Worm (Caenorhabditis elegans): ENCODE results near the gene gad-1.

DNA sequence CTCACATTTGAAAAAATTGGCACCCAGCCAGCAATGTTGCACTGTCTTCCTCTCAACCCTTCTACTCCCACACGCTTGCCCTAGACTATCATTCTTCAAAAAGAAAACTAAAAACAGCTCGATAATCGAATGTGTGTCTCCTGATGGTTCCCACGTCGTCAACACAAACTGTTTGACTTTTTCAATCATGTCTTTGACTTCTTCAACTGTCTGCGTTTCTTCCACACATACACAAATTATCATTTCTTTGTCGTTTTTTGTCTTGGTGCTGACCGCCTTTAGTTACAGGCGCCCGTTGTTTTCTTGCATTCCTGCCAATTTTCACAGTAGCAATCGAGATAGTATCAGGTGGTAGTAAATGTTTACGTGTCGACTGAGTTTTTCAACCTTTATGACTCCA is 29.3 kb upstream of the gad-1 start:
- no peak for TF ChIP-seq ama-1 (optimal IDR thresholded peaks at IDR 0.05)
- TF ChIP-seq nhr-237 (tag; optimal IDR thresholded peaks at IDR 0.05): no peak
- TF ChIP-seq unc-130 (tag; optimal IDR thresholded peaks at IDR 0.05): no peak
- TF ChIP-seq jun-1 (tag; optimal IDR thresholded peaks at IDR 0.05): no peak
- TF ChIP-seq hlh-4 (tag; optimal IDR thresholded peaks at IDR 0.05): no peak
- no peak for TF ChIP-seq hlh-17 (GFP tag; optimal IDR thresholded peaks at IDR 0.05; ENCODE audit: borderline replicate concordance)
